Fruit fly (Drosophila melanogaster) whole organism, pupa: ENCODE measurements around the gene CG6465.

Source experiments
- CG10348 ChIP-seq: fragments of 200-800 bp; sonication (Bioruptor generic); IDR thresholded peaks from 2 replicates; pipeline ENCODE4 v1.3.6; 2022; ENCODE audit warnings: missing biosample characterization, missing genetic modification characterization
- CG12605 ChIP-seq: fragments of 200-800 bp; sonication (Bioruptor generic); IDR thresholded peaks from 2 replicates; pipeline ENCODE4 v1.3.6; 2022; ENCODE audit warnings: missing biosample characterization, missing genetic modification characterization
- CG13204 ChIP-seq: fragments of 200-800 bp; sonication (Bioruptor generic); optimal IDR thresholded peaks from 2 replicates; lab custom pipeline; 2018; ENCODE audit warnings: missing biosample characterization, mild to moderate bottlenecking, missing genetic modification characterization, moderate library complexity
- CG14655 ChIP-seq: fragments of 200-800 bp; sonication (Bioruptor generic); optimal IDR thresholded peaks from 3 replicates; lab custom pipeline; 2017; ENCODE audit warnings: mild to moderate bottlenecking, missing biosample characterization, missing genetic modification reagents, missing genetic modification characterization
- CG15710 ChIP-seq: fragments of 200-800 bp; sonication (Bioruptor generic); optimal IDR thresholded peaks from 2 replicates; lab custom pipeline; 2018; ENCODE audit warnings: missing biosample characterization, mild to moderate bottlenecking, missing genetic modification characterization, moderate library complexity
- CG17806 ChIP-seq: fragments of 200-800 bp; sonication (Bioruptor generic); optimal IDR thresholded peaks from 2 replicates; lab custom pipeline; 2018; ENCODE audit warnings: missing biosample characterization, mild to moderate bottlenecking, missing genetic modification characterization, moderate library complexity
- CG32121 ChIP-seq: fragments of 200-800 bp; sonication (Bioruptor generic); IDR thresholded peaks from 2 replicates; pipeline ENCODE4 v1.3.6; 2022; ENCODE audit warnings: missing biosample characterization, missing genetic modification characterization
- CG34367 ChIP-seq: fragments of 200-800 bp; sonication (Bioruptor generic); optimal IDR thresholded peaks from 2 replicates; lab custom pipeline; 2018; ENCODE audit warnings: missing biosample characterization, mild to moderate bottlenecking, missing genetic modification characterization
- CG4496 ChIP-seq: fragments of 200-800 bp; sonication (Bioruptor generic); IDR thresholded peaks from 3 replicates; pipeline ENCODE4 v1.3.6; 2022; ENCODE audit warnings: missing biosample characterization, missing genetic modification characterization
- CG8159 ChIP-seq: fragments of 200-800 bp; sonication (Bioruptor generic); optimal IDR thresholded peaks from 3 replicates; lab custom pipeline; 2018; ENCODE audit warnings: missing biosample characterization, mild to moderate bottlenecking, missing genetic modification characterization, moderate library complexity
- CG8301 ChIP-seq: fragments of 200-800 bp; sonication (Bioruptor generic); optimal IDR thresholded peaks from 2 replicates; lab custom pipeline; 2018; ENCODE audit warnings: missing biosample characterization, mild to moderate bottlenecking, missing genetic modification characterization
- CG9948 ChIP-seq: fragments of 200-800 bp; sonication (Bioruptor generic); optimal IDR thresholded peaks from 2 replicates; lab custom pipeline; 2018; ENCODE audit warnings: missing biosample characterization, mild to moderate bottlenecking, missing genetic modification characterization, moderate library complexity
- D1 ChIP-seq: fragments of 200-800 bp; sonication (Bioruptor generic); optimal IDR thresholded peaks from 2 replicates; lab custom pipeline; 2018; ENCODE audit warnings: missing biosample characterization, mild to moderate bottlenecking, missing genetic modification characterization, moderate library complexity
- EcR ChIP-seq: fragments of 200-800 bp; sonication (Bioruptor generic); optimal IDR thresholded peaks from 3 replicates; lab custom pipeline; 2019; ENCODE audit warnings: missing biosample characterization, missing genetic modification characterization, mild to moderate bottlenecking, moderate library complexity, missing genetic modification reagents
- Ets98B ChIP-seq: fragments of 200-800 bp; sonication (Bioruptor generic); IDR thresholded peaks from 2 replicates; pipeline ENCODE4 v1.3.6; 2022; ENCODE audit warnings: missing biosample characterization, missing genetic modification characterization
- Pif1A ChIP-seq: fragments of 200-800 bp; sonication (Bioruptor generic); optimal IDR thresholded peaks from 3 replicates; lab custom pipeline; 2016; ENCODE audit warnings: missing biosample characterization, missing genetic modification characterization
- Pif1B ChIP-seq: fragments of 200-800 bp; sonication (Bioruptor generic); optimal IDR thresholded peaks from 3 replicates; lab custom pipeline; 2016; ENCODE audit warnings: missing biosample characterization, missing genetic modification characterization
- Snoo ChIP-seq: fragments of 200-800 bp; sonication (Bioruptor generic); optimal IDR thresholded peaks from 3 replicates; lab custom pipeline; 2017; ENCODE audit warnings: missing biosample characterization, mild to moderate bottlenecking, missing genetic modification characterization, inconsistent platforms
- fd96Ca ChIP-seq: fragments of 200-800 bp; sonication (Bioruptor generic); IDR thresholded peaks from 3 replicates; pipeline ENCODE4 v1.3.6; 2022; ENCODE audit warnings: missing biosample characterization, missing genetic modification characterization
- gl ChIP-seq: fragments of 200-800 bp; sonication (Bioruptor generic); optimal IDR thresholded peaks from 2 replicates; lab custom pipeline; 2018; ENCODE audit warnings: missing biosample characterization, mild to moderate bottlenecking, missing genetic modification characterization
- rn ChIP-seq: fragments of 200-800 bp; sonication (Bioruptor generic); IDR thresholded peaks from 2 replicates; pipeline ENCODE4 v1.3.6; 2022; ENCODE audit warnings: missing biosample characterization, missing genetic modification characterization

The CG6465 gene

dm6 chr3R:10628234-10628633 is 48.8 kb downstream of the CG6465 start:
- TF ChIP-seq Pif1B (GFP tag; lab: Kevin White, UChicago) = no peak
- no peak for TF ChIP-seq CG15710 (tag; lab: Kevin White, UChicago)
- TF ChIP-seq CG32121 = peak; percentile 71; the same call in 1 of the 2 replicates
- peak; percentile 5 for TF ChIP-seq CG17806 (tag; lab: Kevin White, UChicago)
- TF ChIP-seq CG12605 (GFP tag; lab: Robert Waterston, UW) = no peak
- TF ChIP-seq rn = 0 out of 2 replicates have a peak, but pooled peaks have one; percentile 32
- peak; percentile 2 for TF ChIP-seq CG8301 (tag; lab: Kevin White, UChicago)
- no peak for TF ChIP-seq fd96Ca (GFP tag; lab: Robert Waterston, UW)
- no peak for TF ChIP-seq Snoo
- no peak; the same call in 1 of the 2 replicates for TF ChIP-seq Ets98B (GFP tag; lab: Robert Waterston, UW)
- TF ChIP-seq D1 = no peak
- no peak for TF ChIP-seq CG13204 (GFP tag; lab: Kevin White, UChicago)
- no peak for TF ChIP-seq CG10348 (GFP tag; lab: Robert Waterston, UW)
- TF ChIP-seq CG8159 (tag; lab: Kevin White, UChicago) = peak; percentile 14
- TF ChIP-seq gl (tag; lab: Kevin White, UChicago) = no peak
- no peak for TF ChIP-seq CG34367 (tag; lab: Kevin White, UChicago)
- peak; percentile 13 for TF ChIP-seq CG9948 (tag; lab: Kevin White, UChicago)
- TF ChIP-seq Pif1A (GFP tag; lab: Kevin White, UChicago) = no peak
- TF ChIP-seq CG4496 (GFP tag; lab: Robert Waterston, UW) = peak; percentile 66; the same call in 2 of the 3 replicates
- TF ChIP-seq CG14655 (GFP tag; lab: Kevin White, UChicago) = peak; percentile 23
- no peak for TF ChIP-seq EcR (GFP tag; lab: Kevin White, UChicago)

DNA sequence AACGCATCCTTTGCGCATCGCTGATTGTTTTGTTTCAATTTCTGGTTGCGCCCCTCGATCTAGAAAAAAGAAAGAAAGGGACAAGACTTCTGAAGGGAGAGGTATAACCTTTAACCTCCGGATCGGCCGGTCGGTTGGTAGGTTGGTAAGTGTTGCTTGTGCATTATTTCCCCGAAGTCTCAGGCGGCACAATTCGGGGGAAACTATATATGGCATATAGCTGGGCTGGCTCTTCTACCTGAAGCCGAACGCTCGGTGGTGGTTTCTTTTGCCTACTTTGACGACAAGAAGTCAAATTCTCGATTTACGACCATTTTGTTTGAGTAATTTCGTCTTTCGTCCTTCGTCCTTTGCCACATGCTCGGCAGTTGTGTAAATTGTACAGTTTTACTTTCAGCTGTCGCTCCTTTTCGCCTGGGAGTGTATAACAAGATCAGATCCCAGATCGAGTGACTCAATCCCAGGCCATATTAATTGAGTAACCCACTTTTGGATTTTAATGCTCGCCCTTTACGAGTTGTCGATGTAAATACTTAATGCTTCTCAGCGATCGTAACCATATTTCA is 50.4 kb downstream of the CG6465 start:
- TF ChIP-seq Pif1A (GFP tag; lab: Kevin White, UChicago) (no peak), fd96Ca (GFP tag; lab: Robert Waterston, UW) (no peak), Snoo (no peak), CG8301 (tag; lab: Kevin White, UChicago) (no peak), CG10348 (GFP tag; lab: Robert Waterston, UW) (no peak), CG9948 (tag; lab: Kevin White, UChicago) (no peak), CG4496 (GFP tag; lab: Robert Waterston, UW) (no peak), CG8159 (tag; lab: Kevin White, UChicago) (no peak), CG15710 (tag; lab: Kevin White, UChicago) (no peak), D1 (no peak), Pif1B (GFP tag; lab: Kevin White, UChicago) (no peak), rn (no peak)

dm6 chr3R:10626066-10626465 is 51.0 kb downstream of the CG6465 start:
- TF ChIP-seq rn (no peak), CG9948 (tag; lab: Kevin White, UChicago) (no peak), CG34367 (tag; lab: Kevin White, UChicago) (no peak), Pif1A (GFP tag; lab: Kevin White, UChicago) (no peak), fd96Ca (GFP tag; lab: Robert Waterston, UW) (no peak)
